Fruit fly (Drosophila melanogaster): ENCODE results near the gene CG31917.
A peak's percentile ranks its signal among the peaks of the same experiment; 100 is the strongest.

Gene CG31917

dm6 chr2L:4999389-5000032 lies 11.1 kb downstream of the CG31917 start (continued):
- TF ChIP-seq sob (GFP tag; IDR thresholded peaks at IDR 0.05) (peak; percentile 71), CG17802 (tag; optimal IDR thresholded peaks at IDR 0.05) (no peak), repo (GFP tag; optimal IDR thresholded peaks at IDR 0.05) (peak; percentile 35), CG6272 (GFP tag; IDR thresholded peaks at IDR 0.05) (0 out of 2 replicates have a peak, but pooled peaks have one; percentile 46), dmrt99B (tag; optimal IDR thresholded peaks at IDR 0.05) (peak; percentile 71), dati (GFP tag; IDR thresholded peaks at IDR 0.05) (0 out of 2 replicates have a peak, but pooled peaks have one; percentile 49), Neu2 (GFP tag; optimal IDR thresholded peaks at IDR 0.05; ENCODE audit: borderline replicate concordance) (no peak), YL-1 (GFP tag; optimal IDR thresholded peaks at IDR 0.05) (no peak), ci (GFP tag; IDR thresholded peaks at IDR 0.05) (peak; percentile 81), CG5245 (GFP tag; optimal IDR thresholded peaks at IDR 0.05) (peak; percentile 51), CG9876 (GFP tag; optimal IDR thresholded peaks at IDR 0.05) (peak; percentile 18), unc-4 (GFP tag; IDR thresholded peaks at IDR 0.05; ENCODE audit: partially characterized antibody) (no peak), CG12155 (GFP tag; optimal IDR thresholded peaks at IDR 0.05) (peak; percentile 70), CG10431 (GFP tag; optimal IDR thresholded peaks at IDR 0.05) (peak; percentile 17), CG30431 (GFP tag; optimal IDR thresholded peaks at IDR 0.05) (peak; percentile 70), trh (GFP tag; optimal IDR thresholded peaks at IDR 0.05) (peak; percentile 8), pho (GFP tag; optimal IDR thresholded peaks at IDR 0.05) (peak; percentile 2), ATbp (GFP tag; optimal IDR thresholded peaks at IDR 0.05) (peak; percentile 54), luna (GFP tag; optimal IDR thresholded peaks at IDR 0.05) (peak; percentile 46), CG12744 (GFP tag; optimal IDR thresholded peaks at IDR 0.05) (no peak), Sin3A (optimal IDR thresholded peaks at IDR 0.05) (no peak), gro (GFP tag; optimal IDR thresholded peaks at IDR 0.05) (peak; percentile 21), esg (GFP tag; conservative IDR thresholded peaks at IDR 0.05) (peak; percentile 70), ewg (GFP tag; optimal IDR thresholded peaks at IDR 0.05) (peak; percentile 41), insv (GFP tag; optimal IDR thresholded peaks at IDR 0.05) (no peak), tx (GFP tag; optimal IDR thresholded peaks at IDR 0.05) (peak; percentile 22), CG8478 (optimal IDR thresholded peaks at IDR 0.05) (no peak), sqz (GFP tag; optimal IDR thresholded peaks at IDR 0.05) (peak; percentile 21), chn (GFP tag; optimal IDR thresholded peaks at IDR 0.05) (peak; percentile 49), CG31365 (tag; optimal IDR thresholded peaks at IDR 0.05) (no peak), CG17385 (GFP tag; optimal IDR thresholded peaks at IDR 0.05) (peak; percentile 60), ro (GFP tag; IDR thresholded peaks at IDR 0.05) (no peak), Gug (GFP tag; IDR thresholded peaks at IDR 0.05) (peak; percentile 85), odd (GFP tag; optimal IDR thresholded peaks at IDR 0.05) (peak; percentile 41), hb (GFP tag; IDR thresholded peaks at IDR 0.05; ENCODE audit: partially characterized antibody) (no peak), jigr1 (GFP tag; IDR thresholded peaks at IDR 0.05) (no peak), Dfd (GFP tag; optimal IDR thresholded peaks at IDR 0.05) (no peak), corto (GFP tag; optimal IDR thresholded peaks at IDR 0.05) (peak; percentile 40), BtbVII (GFP tag; optimal IDR thresholded peaks at IDR 0.05) (peak; percentile 70), Med (GFP tag) (peak; percentile 96), Atf3 (GFP tag; optimal IDR thresholded peaks at IDR 0.05) (no peak), Six4 (GFP tag; optimal IDR thresholded peaks at IDR 0.05) (peak; percentile 21), CG31224 (GFP tag; IDR thresholded peaks at IDR 0.05) (peak; percentile 54; the same call in 1 of the 2 replicates), wek (GFP tag; optimal IDR thresholded peaks at IDR 0.05) (no peak), Hmr (GFP tag; optimal IDR thresholded peaks at IDR 0.05) (peak; percentile 55), Tbp (GFP tag; optimal IDR thresholded peaks at IDR 0.05) (no peak), dmrt11E (tag; optimal IDR thresholded peaks at IDR 0.05) (peak; percentile 66), wdn (GFP tag; IDR thresholded peaks at IDR 0.05) (0 out of 2 replicates have a peak, but pooled peaks have one; percentile 56), CG12659 (GFP tag; optimal IDR thresholded peaks at IDR 0.05) (peak; percentile 40), CG1832 (GFP tag; optimal IDR thresholded peaks at IDR 0.05) (no peak), knrl (GFP tag; IDR thresholded peaks at IDR 0.05; ENCODE audit: partially characterized antibody) (no peak)

Measured in whole organism, embryonic.